Fruit fly (Drosophila melanogaster) whole organism, embryonic: ENCODE measurements around the gene CkIIalpha-i3.

ENCODE experiments used
- ATbp ChIP-seq: fragments of 200-800 bp; sonication (Bioruptor generic); optimal IDR thresholded peaks from 2 replicates; lab custom pipeline; 2017; ENCODE audit warnings: missing biosample characterization, mild to moderate bottlenecking, missing genetic modification characterization, missing genetic modification reagents
- Aef1 ChIP-seq: fragments of 200-800 bp; sonication (Bioruptor generic); IDR thresholded peaks from 3 replicates; pipeline ENCODE4 v1.3.6; 2022; ENCODE audit warnings: missing biosample characterization, missing genetic modification characterization
- Asciz ChIP-seq: fragments of 200-800 bp; sonication (Bioruptor generic); optimal IDR thresholded peaks from 2 replicates; lab custom pipeline; 2017; ENCODE audit warnings: missing biosample characterization, mild to moderate bottlenecking, missing genetic modification characterization, missing genetic modification reagents
- BEAF-32 ChIP-seq: fragments of 200-800 bp; sonication (Bioruptor generic); optimal IDR thresholded peaks from 3 replicates; lab custom pipeline; 2017; ENCODE audit warnings: missing biosample characterization, missing genetic modification characterization, mild to moderate bottlenecking, moderate library complexity, missing genetic modification reagents
- Bdp1 ChIP-seq: fragments of 200-800 bp; sonication (Bioruptor generic); optimal IDR thresholded peaks from 3 replicates; lab custom pipeline; 2016; ENCODE audit warnings: missing biosample characterization, missing genetic modification characterization
- CG10321 ChIP-seq: fragments of 200-800 bp; sonication (Bioruptor generic); IDR thresholded peaks from 2 replicates; pipeline ENCODE4 v1.3.6; 2022; ENCODE audit warnings: missing biosample characterization, missing genetic modification characterization
- CG10366 ChIP-seq: fragments of 200-800 bp; sonication (Bioruptor generic); IDR thresholded peaks from 2 replicates; pipeline ENCODE4 v1.3.6; 2022; ENCODE audit warnings: missing biosample characterization, missing genetic modification characterization
- CG12391 ChIP-seq: fragments of 200-800 bp; sonication (Bioruptor generic); optimal IDR thresholded peaks from 3 replicates; lab custom pipeline; 2018; ENCODE audit warnings: missing biosample characterization, mild to moderate bottlenecking, missing genetic modification characterization, moderate library complexity
- CG16813 ChIP-seq: fragments of 200-800 bp; sonication (Bioruptor generic); IDR thresholded peaks from 3 replicates; pipeline ENCODE4 v1.3.6; 2022; ENCODE audit warnings: missing biosample characterization, missing genetic modification characterization; ENCODE audit not compliant: partially characterized antibody
- CG16863 ChIP-seq: fragments of 200-800 bp; sonication (Bioruptor generic); optimal IDR thresholded peaks from 3 replicates; lab custom pipeline; 2016; ENCODE audit warnings: missing biosample characterization, missing genetic modification characterization
- CG2120 ChIP-seq: fragments of 200-800 bp; sonication (Bioruptor generic); optimal IDR thresholded peaks from 3 replicates; lab custom pipeline; 2016; ENCODE audit warnings: missing biosample characterization, missing genetic modification characterization
- CG2202 ChIP-seq: fragments of 200-800 bp; sonication (Bioruptor generic); optimal IDR thresholded peaks from 2 replicates; lab custom pipeline; 2018; ENCODE audit warnings: missing biosample characterization, mild to moderate bottlenecking, missing genetic modification characterization
- CG31224 ChIP-seq: fragments of 200-800 bp; sonication (Bioruptor generic); IDR thresholded peaks from 2 replicates; pipeline ENCODE4 v1.3.6; 2022; ENCODE audit warnings: missing biosample characterization, missing genetic modification characterization
- CG34376 ChIP-seq: fragments of 200-800 bp; sonication (Bioruptor generic); optimal IDR thresholded peaks from 2 replicates; lab custom pipeline; 2018; ENCODE audit warnings: missing biosample characterization, mild to moderate bottlenecking, missing genetic modification characterization
- CG4617 ChIP-seq: fragments of 200-800 bp; sonication (Bioruptor generic); optimal IDR thresholded peaks from 3 replicates; lab custom pipeline; 2016; ENCODE audit warnings: missing biosample characterization, missing genetic modification characterization, borderline replicate concordance
- CG5953 ChIP-seq: fragments of 200-800 bp; sonication (Bioruptor generic); IDR thresholded peaks from 2 replicates; pipeline ENCODE4 v1.3.6; 2022; ENCODE audit warnings: missing biosample characterization, missing genetic modification characterization
- CG7928 ChIP-seq: fragments of 200-800 bp; sonication (Bioruptor generic); optimal IDR thresholded peaks from 2 replicates; lab custom pipeline; 2017; ENCODE audit warnings: missing biosample characterization, mild to moderate bottlenecking, missing genetic modification characterization
- CG8359 ChIP-seq: fragments of 200-800 bp; sonication (Bioruptor generic); optimal IDR thresholded peaks from 2 replicates; lab custom pipeline; 2017; ENCODE audit warnings: missing biosample characterization, mild to moderate bottlenecking, missing genetic modification characterization, borderline replicate concordance
- CG8924 ChIP-seq: fragments of 200-800 bp; optimal IDR thresholded peaks from 3 replicates; lab custom pipeline; 2019; ENCODE audit warnings: missing biosample characterization, mild to moderate bottlenecking, missing genetic modification characterization, moderate library complexity
- CG9609 ChIP-seq: fragments of 200-800 bp; sonication (Bioruptor generic); optimal IDR thresholded peaks from 3 replicates; lab custom pipeline; 2016; ENCODE audit warnings: missing biosample characterization, missing genetic modification characterization
- CoRest ChIP-seq: fragments of 200-800 bp; sonication (Bioruptor generic); optimal IDR thresholded peaks from 3 replicates; lab custom pipeline; 2018; ENCODE audit warnings: missing biosample characterization, mild to moderate bottlenecking, missing genetic modification characterization, moderate library complexity
- Elba2 ChIP-seq: fragments of 200-800 bp; sonication (Bioruptor generic); optimal IDR thresholded peaks from 3 replicates; lab custom pipeline; 2016; ENCODE audit warnings: missing biosample characterization, missing genetic modification characterization
- Hey ChIP-seq: fragments of 200-800 bp; sonication (Bioruptor generic); optimal IDR thresholded peaks from 3 replicates; lab custom pipeline; 2018; ENCODE audit warnings: missing biosample characterization, mild to moderate bottlenecking, missing genetic modification characterization
- Hmx ChIP-seq: fragments of 200-800 bp; sonication (Bioruptor generic); optimal IDR thresholded peaks from 2 replicates; lab custom pipeline; 2016; ENCODE audit warnings: missing biosample characterization, missing genetic modification characterization
- Mrtf ChIP-seq: fragments of 200-800 bp; sonication (Bioruptor generic); IDR thresholded peaks from 3 replicates; pipeline ENCODE4 v1.3.6; 2022; ENCODE audit warnings: missing biosample characterization, missing genetic modification characterization
- Neu2 ChIP-seq: fragments of 200-800 bp; sonication (Bioruptor generic); optimal IDR thresholded peaks from 3 replicates; lab custom pipeline; 2016; ENCODE audit warnings: missing biosample characterization, missing genetic modification characterization, borderline replicate concordance
- Nf-YB ChIP-seq: fragments of 200-800 bp; sonication (Bioruptor generic); optimal IDR thresholded peaks from 3 replicates; lab custom pipeline; 2019; ENCODE audit warnings: missing biosample characterization, mild to moderate bottlenecking, missing genetic modification characterization, moderate library complexity
- Sin3A ChIP-seq: fragments of >200 bp; optimal IDR thresholded peaks from 2 replicates; lab custom pipeline; 2018
- Six4 ChIP-seq: fragments of 200-800 bp; sonication (Bioruptor generic); optimal IDR thresholded peaks from 2 replicates; lab custom pipeline; 2016; ENCODE audit warnings: missing biosample characterization, missing genetic modification characterization
- Xbp1 ChIP-seq: fragments of 200-800 bp; sonication (Bioruptor generic); optimal IDR thresholded peaks from 3 replicates; lab custom pipeline; 2016; ENCODE audit warnings: missing biosample characterization, mild to moderate bottlenecking, missing genetic modification characterization
- dimm ChIP-seq: fragments of 200-800 bp; sonication (Bioruptor generic); IDR thresholded peaks from 2 replicates; pipeline ENCODE4 v1.3.6; 2022; ENCODE audit warnings: missing biosample characterization, missing genetic modification characterization
- disco-r ChIP-seq: fragments of 200-800 bp; sonication (Bioruptor generic); optimal IDR thresholded peaks from 2 replicates; lab custom pipeline; 2016; ENCODE audit warnings: missing biosample characterization, missing genetic modification characterization
- dysf ChIP-seq: fragments of 200-800 bp; sonication (Bioruptor generic); IDR thresholded peaks from 3 replicates; pipeline ENCODE4 v1.3.6; 2022; ENCODE audit warnings: missing biosample characterization, missing genetic modification characterization
- emc ChIP-seq: fragments of 200-800 bp; sonication (Bioruptor generic); optimal IDR thresholded peaks from 2 replicates; lab custom pipeline; 2016; ENCODE audit warnings: missing biosample characterization, missing genetic modification characterization
- en ChIP-seq: fragments of 200-800 bp; sonication (Bioruptor generic); optimal IDR thresholded peaks from 2 replicates; lab custom pipeline; 2016; ENCODE audit warnings: missing biosample characterization, missing genetic modification characterization
- eve ChIP-seq, 2 experiments: fragments of >200 bp; optimal IDR thresholded peaks; 2 replicates each; lab custom pipeline; 2017; ENCODE audit warnings: missing biosample characterization in 2 of 2, missing genetic modification characterization in 2 of 2
- fd64A ChIP-seq: fragments of 200-800 bp; sonication (Bioruptor generic); optimal IDR thresholded peaks from 3 replicates; lab custom pipeline; 2018; ENCODE audit warnings: missing biosample characterization, mild to moderate bottlenecking, missing genetic modification characterization
- kay ChIP-seq: fragments of 200-800 bp; sonication (Bioruptor generic); optimal IDR thresholded peaks from 2 replicates; lab custom pipeline; 2016; ENCODE audit warnings: missing biosample characterization, missing genetic modification characterization
- ken ChIP-seq: fragments of 200-800 bp; sonication (Bioruptor generic); IDR thresholded peaks from 3 replicates; pipeline ENCODE4 v1.3.6; 2022; ENCODE audit warnings: missing biosample characterization, missing genetic modification characterization
- lov ChIP-seq, 2 experiments: fragments of 200-800 bp in 1 of 2; fragments of >200 bp in 1 of 2; sonication (Bioruptor generic) in 1 of 2; IDR thresholded peaks in 1 of 2; optimal IDR thresholded peaks in 1 of 2; 2 replicates in 1 of 2; 3 replicates in 1 of 2; pipeline versions ENCODE4 v1.3.6 to Lab custom; 2017 to 2022; ENCODE audit warnings: missing biosample characterization in 1 of 2, missing genetic modification characterization in 1 of 2
- p53 ChIP-seq: fragments of 200-800 bp; sonication (Bioruptor generic); optimal IDR thresholded peaks from 2 replicates; lab custom pipeline; 2016; ENCODE audit warnings: missing biosample characterization, missing genetic modification characterization
- phol ChIP-seq: fragments of 200-800 bp; sonication (Bioruptor generic); optimal IDR thresholded peaks from 3 replicates; lab custom pipeline; 2018; ENCODE audit warnings: missing biosample characterization, mild to moderate bottlenecking, missing genetic modification characterization, moderate library complexity
- sc ChIP-seq, 3 experiments: fragments of >200 bp in 2 of 3; fragments of 200-800 bp in 1 of 3; sonication (Bioruptor generic) in 1 of 3; optimal IDR thresholded peaks; 2 replicates in 2 of 3; 3 replicates in 1 of 3; lab custom pipeline; 2017; ENCODE audit warnings: mild to moderate bottlenecking in 1 of 3, missing biosample characterization in 1 of 3, missing genetic modification characterization in 1 of 3, missing genetic modification reagents in 1 of 3
- sd ChIP-seq: fragments of 200-800 bp; sonication (Bioruptor generic); optimal IDR thresholded peaks from 3 replicates; lab custom pipeline; 2018; ENCODE audit warnings: missing biosample characterization, mild to moderate bottlenecking, missing genetic modification characterization, moderate library complexity
- stwl ChIP-seq: fragments of 200-800 bp; sonication (Bioruptor generic); optimal IDR thresholded peaks from 3 replicates; lab custom pipeline; 2018; ENCODE audit warnings: missing biosample characterization, mild to moderate bottlenecking, missing genetic modification characterization, moderate library complexity
- tgo ChIP-seq: fragments of 200-800 bp; sonication (Bioruptor generic); IDR thresholded peaks from 3 replicates; pipeline ENCODE4 v1.3.6; 2022; ENCODE audit warnings: missing biosample characterization, missing genetic modification characterization
- trem ChIP-seq: fragments of 200-800 bp; optimal IDR thresholded peaks from 3 replicates; lab custom pipeline; 2019; ENCODE audit warnings: missing biosample characterization, mild to moderate bottlenecking, missing genetic modification characterization, moderate library complexity
- unpg ChIP-seq: fragments of 200-800 bp; sonication (Bioruptor generic); optimal IDR thresholded peaks from 3 replicates; lab custom pipeline; 2018; ENCODE audit warnings: missing biosample characterization, mild to moderate bottlenecking, missing genetic modification characterization, moderate library complexity
- vfl ChIP-seq: fragments of 200-800 bp; sonication (Bioruptor generic); optimal IDR thresholded peaks from 2 replicates; lab custom pipeline; 2016; ENCODE audit warnings: missing biosample characterization, missing genetic modification characterization
- vvl ChIP-seq: fragments of 200-800 bp; sonication (Bioruptor generic); IDR thresholded peaks from 2 replicates; pipeline ENCODE4 v1.3.6; 2022; ENCODE audit warnings: missing biosample characterization, missing genetic modification characterization

Gene CkIIalpha-i3

DNA sequence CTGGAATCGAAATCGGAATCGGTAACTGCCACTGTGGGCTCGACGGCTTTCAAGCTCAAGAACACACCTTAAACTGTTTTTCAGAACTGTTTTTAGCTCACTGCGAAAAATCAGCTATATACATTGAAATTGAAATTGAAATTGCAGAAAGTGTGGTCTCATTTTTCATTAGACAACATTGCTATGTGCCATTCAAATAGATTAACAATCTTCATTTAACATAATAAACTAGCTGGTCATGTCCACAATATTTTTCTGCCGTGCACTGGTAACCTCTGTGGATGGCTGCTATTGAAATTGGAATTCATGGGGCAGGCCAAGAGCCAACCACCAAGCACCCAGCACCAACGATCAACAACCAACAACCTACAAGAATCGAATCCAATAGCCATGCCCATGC lies 25.5 kb upstream of the CkIIalpha-i3 start (continued):
- TF ChIP-seq Sin3A (lab: Kevin White, UChicago) (no peak), Six4 (peak; percentile 17), kay (GFP tag; lab: Kevin White, UChicago) (no peak), CG10366 (no peak; the same call in 1 of the 2 replicates), CG8359 (GFP tag; lab: Kevin White, UChicago) (no peak), Xbp1 (GFP tag; lab: Kevin White, UChicago) (peak; percentile 9), CG12391 (tag; lab: Kevin White, UChicago) (peak; percentile 10), phol (tag; lab: Kevin White, UChicago) (peak; percentile 16), Neu2 (GFP tag; lab: Kevin White, UChicago) (no peak), CoRest (tag; lab: Kevin White, UChicago) (peak; percentile 2), CG31224 (GFP tag; lab: Robert Waterston, UW) (no peak), ATbp (GFP tag; lab: Kevin White, UChicago) (no peak), Asciz (GFP tag; lab: Kevin White, UChicago) (no peak), ken (GFP tag; lab: Robert Waterston, UW) (no peak), p53 (GFP tag; lab: Kevin White, UChicago) (no peak), dysf (0 out of 3 replicates have a peak, but pooled peaks have one; percentile 35), CG9609 (GFP tag; lab: Kevin White, UChicago) (no peak), fd64A (GFP tag; lab: Kevin White, UChicago) (peak; percentile 3), CG2120 (GFP tag; lab: Kevin White, UChicago) (no peak), CG34376 (GFP tag; lab: Kevin White, UChicago) (no peak), tgo (GFP tag; lab: Robert Waterston, UW) (no peak), disco-r (GFP tag; lab: Kevin White, UChicago) (no peak), trem (tag; lab: Kevin White, UChicago) (no peak), en (GFP tag; lab: Kevin White, UChicago) (no peak), unpg (peak; percentile 18), Hey (tag; lab: Kevin White, UChicago) (no peak), stwl (tag; lab: Kevin White, UChicago) (no peak), CG4617 (GFP tag; lab: Kevin White, UChicago) (no peak), CG16863 (GFP tag; lab: Kevin White, UChicago) (no peak), BEAF-32 (GFP tag; lab: Kevin White, UChicago) (no peak), CG7928 (GFP tag; lab: Kevin White, UChicago) (no peak), dimm (GFP tag; lab: Robert Waterston, UW) (no peak), CG2202 (tag; lab: Kevin White, UChicago) (peak; percentile 18), Mrtf (no peak), lov (optimal IDR thresholded peaks at IDR 0.05; lab: Kevin White, UChicago) (no peak), lov (GFP tag; IDR thresholded peaks at IDR 0.05; lab: Robert Waterston, UW) (no peak), CG10321 (0 out of 2 replicates have a peak, but pooled peaks have one; percentile 6), Bdp1 (GFP tag; lab: Kevin White, UChicago) (no peak), Nf-YB (GFP tag; lab: Kevin White, UChicago) (no peak), sc (optimal IDR thresholded peaks at IDR 0.05; lab: Kevin White, UChicago) (no peak), sc (GFP tag; optimal IDR thresholded peaks at IDR 0.05; lab: Kevin White, UChicago) (peak; percentile 15), emc (GFP tag; lab: Kevin White, UChicago) (no peak), sd (no peak), vvl (GFP tag; lab: Robert Waterston, UW) (0 out of 2 replicates have a peak, but pooled peaks have one; percentile 12), Aef1 (no peak), CG8924 (tag; lab: Kevin White, UChicago) (no peak), vfl (GFP tag; lab: Kevin White, UChicago) (no peak), CG5953 (no peak), eve (GFP tag; optimal IDR thresholded peaks at IDR 0.05; lab: Kevin White, UChicago) (no peak), Hmx (GFP tag; lab: Kevin White, UChicago) (no peak), CG16813 (GFP tag; lab: Robert Waterston, UW) (no peak), Elba2 (GFP tag; lab: Kevin White, UChicago) (no peak)
